Worm (Caenorhabditis elegans) whole organism, L3 larva: ENCODE measurements around the gene F37B4.15.

Experiments
- R02D3.7 ChIP-seq: fragments of 150-350 bp; optimal IDR thresholded peaks from 2 replicates; lab custom pipeline; 2014; ENCODE audit warnings: missing biosample characterization, missing genetic modification characterization
- ZK546.5 ChIP-seq: sonication (generic microtip); optimal IDR thresholded peaks from 2 replicates; lab custom pipeline; 2017; ENCODE audit warnings: missing biosample characterization, missing genetic modification characterization
- ceh-16 ChIP-seq: sonication (generic microtip); optimal IDR thresholded peaks from 2 replicates; lab custom pipeline; 2017; ENCODE audit warnings: missing biosample characterization, missing genetic modification characterization
- ceh-28 ChIP-seq: fragments of 150-350 bp; optimal IDR thresholded peaks from 2 replicates; lab custom pipeline; 2014; ENCODE audit warnings: missing biosample characterization, missing genetic modification reagents, missing genetic modification characterization
- ceh-82 ChIP-seq: fragments of 150-350 bp; optimal IDR thresholded peaks from 2 replicates; lab custom pipeline; 2014; ENCODE audit warnings: missing biosample characterization, missing genetic modification characterization
- ceh-9 ChIP-seq: sonication (generic microtip); optimal IDR thresholded peaks from 2 replicates; lab custom pipeline; 2018; ENCODE audit warnings: missing biosample characterization, missing genetic modification characterization
- egl-5 ChIP-seq: fragments of 150-350 bp; optimal IDR thresholded peaks from 2 replicates; lab custom pipeline; 2017; ENCODE audit warnings: missing biosample characterization, missing genetic modification reagents, missing genetic modification characterization, inconsistent platforms
- elt-1 ChIP-seq: fragments of 150-350 bp; optimal IDR thresholded peaks from 2 replicates; lab custom pipeline; 2014; ENCODE audit warnings: missing biosample characterization, missing genetic modification characterization
- elt-2 ChIP-seq: sonication (generic microtip); optimal IDR thresholded peaks from 2 replicates; lab custom pipeline; 2016; ENCODE audit warnings: missing genetic modification reagents, mild to moderate bottlenecking, missing genetic modification characterization, missing compliant biosample characterization
- elt-3 ChIP-seq, 3 experiments: fragments of 150-350 bp in 1 of 3; sonication (generic microtip) in 2 of 3; optimal IDR thresholded peaks; 2 replicates in 2 of 3; 4 replicates in 1 of 3; lab custom pipeline; 2014 to 2017; ENCODE audit warnings: missing biosample characterization in 3 of 3, missing genetic modification characterization in 3 of 3
- eor-1 ChIP-seq, 2 experiments: fragments of 150-350 bp; optimal IDR thresholded peaks; 2 replicates each; lab custom pipeline; 2014 to 2018; ENCODE audit warnings: missing biosample characterization in 2 of 2, missing genetic modification characterization in 2 of 2
- fkh-10 ChIP-seq: sonication (generic microtip); optimal IDR thresholded peaks from 2 replicates; lab custom pipeline; 2017; ENCODE audit warnings: missing biosample characterization, missing genetic modification reagents, missing genetic modification characterization
- fkh-2 ChIP-seq: fragments of 150-350 bp; optimal IDR thresholded peaks from 2 replicates; lab custom pipeline; 2014; ENCODE audit warnings: missing biosample characterization, missing genetic modification reagents, missing genetic modification characterization
- fos-1 ChIP-seq: fragments of 150-350 bp; optimal IDR thresholded peaks from 2 replicates; lab custom pipeline; 2014; ENCODE audit warnings: missing biosample characterization, missing genetic modification characterization
- hmg-11 ChIP-seq: sonication (generic microtip); optimal IDR thresholded peaks from 2 replicates; lab custom pipeline; 2016; ENCODE audit warnings: missing genetic modification characterization, missing compliant biosample characterization
- lin-15B ChIP-seq: fragments of 150-350 bp; optimal IDR thresholded peaks from 2 replicates; lab custom pipeline; 2014; ENCODE audit warnings: missing biosample characterization, missing genetic modification characterization
- lin-39 ChIP-seq: fragments of 150-350 bp; optimal IDR thresholded peaks from 2 replicates; lab custom pipeline; 2018; ENCODE audit warnings: missing biosample characterization, missing genetic modification reagents, missing genetic modification characterization
- lsy-12 ChIP-seq: sonication (generic microtip); optimal IDR thresholded peaks from 2 replicates; lab custom pipeline; 2016; ENCODE audit warnings: mild to moderate bottlenecking, missing genetic modification characterization, missing compliant biosample characterization
- mdl-1 ChIP-seq: fragments of 150-350 bp; optimal IDR thresholded peaks from 2 replicates; lab custom pipeline; 2014; ENCODE audit warnings: missing biosample characterization, missing genetic modification characterization
- mml-1 ChIP-seq: fragments of 150-350 bp; sonication (generic microtip); optimal IDR thresholded peaks from 3 replicates; lab custom pipeline; 2014; ENCODE audit warnings: missing biosample characterization, missing genetic modification characterization
- nfya-1 ChIP-seq: sonication (generic microtip); optimal IDR thresholded peaks from 2 replicates; lab custom pipeline; 2017; ENCODE audit warnings: missing genetic modification characterization, mild to moderate bottlenecking, missing compliant biosample characterization, antibody characterized with exemption, moderate library complexity; ENCODE audit not compliant: insufficient read depth
- nhr-11 ChIP-seq: fragments of 150-350 bp; optimal IDR thresholded peaks from 2 replicates; lab custom pipeline; 2014; ENCODE audit warnings: missing biosample characterization, missing genetic modification characterization
- nhr-12 ChIP-seq: fragments of 150-350 bp; optimal IDR thresholded peaks from 2 replicates; lab custom pipeline; 2014; ENCODE audit warnings: missing biosample characterization, missing genetic modification characterization
- nhr-23 ChIP-seq: fragments of 150-350 bp; optimal IDR thresholded peaks from 2 replicates; lab custom pipeline; 2014; ENCODE audit warnings: missing biosample characterization, missing genetic modification reagents, missing genetic modification characterization
- nhr-237 ChIP-seq: fragments of 150-350 bp; optimal IDR thresholded peaks from 2 replicates; lab custom pipeline; 2014; ENCODE audit warnings: missing biosample characterization, missing genetic modification characterization
- nhr-25 ChIP-seq: sonication (generic microtip); optimal IDR thresholded peaks from 2 replicates; lab custom pipeline; 2017; ENCODE audit warnings: missing biosample characterization, missing genetic modification characterization
- nhr-43 ChIP-seq: sonication (generic microtip); optimal IDR thresholded peaks from 2 replicates; lab custom pipeline; 2016; ENCODE audit warnings: mild to moderate bottlenecking, missing genetic modification characterization, missing compliant biosample characterization; ENCODE audit not compliant: poor library complexity, severe bottlenecking
- nhr-76 ChIP-seq: fragments of 150-350 bp; sonication (generic microtip); optimal IDR thresholded peaks from 5 replicates; lab custom pipeline; 2014; ENCODE audit warnings: missing biosample characterization, missing genetic modification characterization
- nhr-77 ChIP-seq: fragments of 150-350 bp; optimal IDR thresholded peaks from 2 replicates; lab custom pipeline; 2014; ENCODE audit warnings: missing biosample characterization, missing genetic modification characterization
- pqm-1 ChIP-seq: fragments of 150-350 bp; optimal IDR thresholded peaks from 2 replicates; lab custom pipeline; 2017; ENCODE audit warnings: missing biosample characterization, missing genetic modification characterization, inconsistent platforms
- sea-2 ChIP-seq: fragments of 150-350 bp; sonication (generic microtip); optimal IDR thresholded peaks from 4 replicates; lab custom pipeline; 2014; ENCODE audit warnings: missing biosample characterization, missing genetic modification reagents, missing genetic modification characterization
- skn-1 ChIP-seq: fragments of 150-350 bp; optimal IDR thresholded peaks from 2 replicates; lab custom pipeline; 2014; ENCODE audit warnings: missing biosample characterization, missing genetic modification characterization
- tbx-2 ChIP-seq: sonication (generic microtip); optimal IDR thresholded peaks from 2 replicates; lab custom pipeline; 2016; ENCODE audit warnings: mild to moderate bottlenecking, missing genetic modification characterization, missing compliant biosample characterization
- unc-62 ChIP-seq: fragments of 150-350 bp; sonication (generic microtip); optimal IDR thresholded peaks from 4 replicates; lab custom pipeline; 2014; ENCODE audit warnings: missing biosample characterization, missing genetic modification reagents, missing genetic modification characterization
- ztf-4 ChIP-seq: fragments of 150-350 bp; optimal IDR thresholded peaks from 2 replicates; lab custom pipeline; 2014; ENCODE audit warnings: missing biosample characterization, missing genetic modification characterization

F37B4.15 gene

DNA sequence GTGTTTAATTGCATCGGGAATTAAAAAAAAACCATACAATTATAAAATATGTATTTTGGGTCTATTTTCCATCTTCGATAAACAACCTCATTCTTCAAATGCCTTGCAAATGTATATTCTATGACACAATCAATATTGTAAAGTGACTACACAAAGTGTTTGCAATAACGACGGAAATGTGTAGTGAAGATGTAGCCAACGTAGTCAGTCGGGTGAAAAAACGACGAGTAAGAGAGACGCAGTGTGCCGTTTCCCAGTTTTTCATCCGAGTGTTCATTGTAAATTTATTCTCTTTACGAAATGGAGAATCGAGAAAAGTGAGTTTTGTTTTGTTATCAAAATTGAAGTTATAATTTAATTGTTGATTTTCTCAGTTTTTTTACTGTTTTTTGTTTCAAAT is at the start of gene F37B4.15:
TSS of gene F37B4.15 (plus strand) at position 301 of the 400 bp plus-strand sequence.
- TF ChIP-seq fos-1 (tag; lab: Kevin White, UChicago) (no peak), egl-5 (tag; lab: Kevin White, UChicago) (no peak), hmg-11 (tag; lab: Kevin White, UChicago) (no peak), ceh-9 (no peak), nhr-43 (tag; lab: Kevin White, UChicago) (no peak), elt-1 (tag; lab: Kevin White, UChicago) (no peak), nhr-77 (tag; lab: Kevin White, UChicago) (no peak), fkh-2 (tag; lab: Kevin White, UChicago) (no peak), ztf-4 (tag; lab: Kevin White, UChicago) (no peak), nhr-11 (tag; lab: Kevin White, UChicago) (no peak), nhr-23 (tag; lab: Kevin White, UChicago) (no peak), ceh-16 (tag; lab: Kevin White, UChicago) (no peak), lsy-12 (tag; lab: Kevin White, UChicago) (no peak), nhr-25 (tag; lab: Kevin White, UChicago) (no peak), nfya-1 (tag; lab: Kevin White, UChicago) (no peak), nhr-76 (tag; lab: Kevin White, UChicago) (no peak), R02D3.7 (tag; lab: Kevin White, UChicago) (no peak), elt-3 (tag; optimal IDR thresholded peaks at IDR 0.05; lab: Kevin White, UChicago) (no peak), tbx-2 (no peak)

DNA sequence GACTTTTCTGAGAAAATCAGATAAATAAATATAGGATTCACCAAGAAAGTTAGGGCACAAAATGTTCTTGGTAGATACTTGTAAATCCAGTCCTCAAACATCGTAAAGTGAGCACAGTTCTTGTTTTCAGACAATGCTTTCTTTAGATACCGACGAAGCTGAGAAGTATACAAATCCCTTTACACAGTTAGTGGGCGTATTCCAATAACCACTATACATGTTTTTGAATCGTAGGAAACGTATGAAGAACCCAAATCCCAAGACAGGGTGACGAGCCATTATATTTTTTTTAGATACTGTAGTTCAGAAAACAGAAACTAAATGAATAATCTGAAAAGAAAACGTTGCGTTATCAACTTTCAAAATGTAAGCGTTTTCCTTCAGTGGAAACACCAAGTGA is 46.3 kb upstream of the F37B4.15 start, which contains the start of gene srj-44:
TSS of gene srj-44 (minus strand) at position 101 of the 400 bp plus-strand sequence.
- no peak for TF ChIP-seq fkh-10
- no peak for TF ChIP-seq nhr-23 (tag; lab: Kevin White, UChicago)
- no peak for TF ChIP-seq nhr-11 (tag; lab: Kevin White, UChicago)
- no peak for TF ChIP-seq ztf-4 (tag; lab: Kevin White, UChicago)
- TF ChIP-seq eor-1 (tag; optimal IDR thresholded peaks at IDR 0.05; lab: Kevin White, UChicago), result no peak
- TF ChIP-seq ceh-28 (tag; lab: Kevin White, UChicago), result no peak
- no peak for TF ChIP-seq tbx-2
- TF ChIP-seq mdl-1 (tag; lab: Kevin White, UChicago), result no peak
- no peak for TF ChIP-seq nhr-25 (tag; lab: Kevin White, UChicago)
- TF ChIP-seq sea-2 (GFP tag; lab: Kevin White, UChicago), result no peak
- TF ChIP-seq skn-1, result no peak
- TF ChIP-seq lin-39 (tag; lab: Kevin White, UChicago), result no peak
- no peak for TF ChIP-seq unc-62
- no peak for TF ChIP-seq egl-5 (tag; lab: Kevin White, UChicago)
- no peak for TF ChIP-seq elt-3 (tag; optimal IDR thresholded peaks at IDR 0.05; lab: Kevin White, UChicago)
- TF ChIP-seq lin-15B (tag; lab: Kevin White, UChicago), result no peak

DNA sequence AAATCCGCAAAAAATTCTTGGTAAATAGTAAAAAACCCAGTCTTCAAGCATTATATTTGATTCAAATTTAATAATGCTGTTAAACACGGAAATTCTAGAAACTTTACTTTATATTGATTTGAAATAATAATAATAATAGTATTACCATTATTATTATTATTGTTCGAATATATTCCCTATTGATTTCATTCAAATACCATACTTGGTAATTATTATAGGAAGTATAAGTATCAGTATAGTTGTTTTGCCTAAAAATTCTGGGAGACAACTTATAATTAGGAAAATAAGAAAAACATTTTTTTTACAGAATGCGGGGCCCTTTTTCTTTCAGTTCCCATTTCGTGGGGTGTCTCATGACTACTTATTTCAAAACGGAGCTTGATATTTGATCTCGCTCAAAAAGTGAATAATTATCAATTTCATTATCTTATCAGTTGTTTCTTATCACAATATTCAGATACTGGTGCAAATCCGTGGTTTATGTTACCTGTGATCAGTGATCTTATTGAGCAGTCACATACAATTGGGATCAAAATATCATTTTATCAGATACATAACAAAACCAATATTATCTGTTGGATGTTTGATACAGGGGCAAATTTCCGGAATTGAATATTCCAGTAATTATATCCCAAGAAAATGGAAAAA is 43.6 kb upstream of the F37B4.15 start, which contains the start of gene srj-49:
TSS of gene srj-49 (minus strand) at position 51 of the 648 bp plus-strand sequence.
- no peak for TF ChIP-seq ceh-9
- TF ChIP-seq fkh-10, result no peak
- no peak for TF ChIP-seq ztf-4 (tag; lab: Kevin White, UChicago)
- TF ChIP-seq nfya-1 (tag; lab: Kevin White, UChicago), result no peak
- no peak for TF ChIP-seq R02D3.7 (tag; lab: Kevin White, UChicago)
- peak; percentile 90 for TF ChIP-seq elt-2 (tag; lab: Kevin White, UChicago)
- no peak for TF ChIP-seq skn-1
- TF ChIP-seq nhr-237 (tag; lab: Kevin White, UChicago), result no peak
- TF ChIP-seq egl-5 (tag; lab: Kevin White, UChicago), result no peak
- TF ChIP-seq mml-1 (tag; lab: Kevin White, UChicago), result no peak
- no peak for TF ChIP-seq ZK546.5 (tag; lab: Kevin White, UChicago)
- peak; percentile 84 for TF ChIP-seq pqm-1
- TF ChIP-seq nhr-12, result no peak
- no peak for TF ChIP-seq ceh-82
- no peak for TF ChIP-seq sea-2 (GFP tag; lab: Kevin White, UChicago)

DNA sequence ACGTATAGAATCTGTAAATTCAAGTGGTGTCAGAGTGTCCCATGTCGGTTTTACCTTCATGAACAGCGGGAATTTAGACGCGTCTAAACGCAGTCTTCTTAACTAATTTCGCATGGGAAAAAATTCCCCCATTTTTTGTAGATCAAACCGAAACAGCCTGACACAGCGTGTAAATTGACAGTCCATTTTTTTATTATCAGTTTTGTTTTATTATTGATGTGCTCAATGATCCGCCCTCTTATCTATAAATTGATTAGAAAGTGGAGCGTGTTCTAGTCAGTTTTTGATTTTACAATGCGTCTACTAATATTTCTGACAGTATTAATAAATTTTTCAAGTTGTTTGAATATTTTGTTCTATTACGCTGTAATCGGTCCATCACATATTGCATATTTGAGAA is 43.0 kb upstream of the F37B4.15 start, which contains the start of gene ugt-53:
TSS of gene ugt-53 (plus strand) at position 273 of the 400 bp plus-strand sequence.
- TF ChIP-seq pqm-1, result peak; percentile 72
- peak; percentile 82 for TF ChIP-seq elt-2 (tag; lab: Kevin White, UChicago)
- no peak for TF ChIP-seq R02D3.7 (tag; lab: Kevin White, UChicago)
